Fruit fly (Drosophila melanogaster): ENCODE data around the gene CG17298.
A peak's percentile ranks its signal among the peaks of the same experiment; 100 is the strongest.

Gene CG17298

dm6 chr3R:21268873-21269272, 14.1 kb upstream of the CG17298 start, which contains the start of gene Rab1 (continued):
- peak; percentile 17 for TF ChIP-seq CG8290 (GFP tag; optimal IDR thresholded peaks at IDR 0.05)
- TF ChIP-seq CG8290 (tag; optimal IDR thresholded peaks at IDR 0.05) = peak in 1 of 2 experiments; percentile 71
- no peak for TF ChIP-seq pum (GFP tag; optimal IDR thresholded peaks at IDR 0.05)
- TF ChIP-seq insv (GFP tag; optimal IDR thresholded peaks at IDR 0.05) = peak in 1 of 2 experiments; percentile 1
- TF ChIP-seq vfl (GFP tag; optimal IDR thresholded peaks at IDR 0.05) = no peak
- TF ChIP-seq Tbp (GFP tag; optimal IDR thresholded peaks at IDR 0.05) = no peak
- TF ChIP-seq Gug (GFP tag; IDR thresholded peaks at IDR 0.05) = no peak
- TF ChIP-seq CG6254 (GFP tag; optimal IDR thresholded peaks at IDR 0.05) = no peak
- no peak for TF ChIP-seq Ravus (GFP tag; IDR thresholded peaks at IDR 0.05)
- peak; percentile 55 for TF ChIP-seq CG13624 (GFP tag; optimal IDR thresholded peaks at IDR 0.05)
- TF ChIP-seq CrebB (tag; optimal IDR thresholded peaks at IDR 0.05) = no peak
- TF ChIP-seq CG17612 (GFP tag; IDR thresholded peaks at IDR 0.05) = no peak
- no peak for TF ChIP-seq Taf1 (GFP tag; IDR thresholded peaks at IDR 0.05)
- no peak for TF ChIP-seq CG11560 (tag; IDR thresholded peaks at IDR 0.05)
- TF ChIP-seq her (GFP tag; optimal IDR thresholded peaks at IDR 0.05) = no peak
- TF ChIP-seq CG10267 (tag; optimal IDR thresholded peaks at IDR 0.05) = peak; percentile 92
- peak; percentile 29 for TF ChIP-seq CG17829 (tag; optimal IDR thresholded peaks at IDR 0.05)
- no peak for TF ChIP-seq Nf-YB (GFP tag; optimal IDR thresholded peaks at IDR 0.05)
- TF ChIP-seq tx (GFP tag; optimal IDR thresholded peaks at IDR 0.05) = peak; percentile 2
- no peak for TF ChIP-seq Max (GFP tag; optimal IDR thresholded peaks at IDR 0.05)
- TF ChIP-seq CG18262 (tag; optimal IDR thresholded peaks at IDR 0.05) = peak; percentile 4
- peak; percentile 13 for TF ChIP-seq Dp (GFP tag; optimal IDR thresholded peaks at IDR 0.05)
- TF ChIP-seq CG11456 (GFP tag; IDR thresholded peaks at IDR 0.05) = peak; percentile 73; the same call in 2 of the 3 replicates
- TF ChIP-seq CG6175 (GFP tag; IDR thresholded peaks at IDR 0.05) = no peak
- peak; percentile 55 for TF ChIP-seq bcd (GFP tag; optimal IDR thresholded peaks at IDR 0.05)
- no peak for TF ChIP-seq dan (GFP tag; IDR thresholded peaks at IDR 0.05)
- TF ChIP-seq CG1832 (GFP tag; optimal IDR thresholded peaks at IDR 0.05) = no peak
- no peak for TF ChIP-seq toy (GFP tag; IDR thresholded peaks at IDR 0.05)
- peak; percentile 39 for TF ChIP-seq pb (GFP tag; optimal IDR thresholded peaks at IDR 0.05)
- no peak for TF ChIP-seq Nf-YA (GFP tag; IDR thresholded peaks at IDR 0.05)
- TF ChIP-seq usp (GFP tag; optimal IDR thresholded peaks at IDR 0.05) = no peak
- TF ChIP-seq emc (GFP tag; optimal IDR thresholded peaks at IDR 0.05) = no peak
- TF ChIP-seq CG10209 (GFP tag; optimal IDR thresholded peaks at IDR 0.05) = peak; percentile 43
- no peak for TF ChIP-seq CG6683 (GFP tag; optimal IDR thresholded peaks at IDR 0.05)
- no peak for TF ChIP-seq chm (GFP tag; IDR thresholded peaks at IDR 0.05)
- no peak for TF ChIP-seq ssp (GFP tag; IDR thresholded peaks at IDR 0.05)
- peak; percentile 20 for TF ChIP-seq Fer3 (tag; optimal IDR thresholded peaks at IDR 0.05)
- TF ChIP-seq ind (GFP tag; optimal IDR thresholded peaks at IDR 0.05) = peak; percentile 22
- TF ChIP-seq trem (tag; optimal IDR thresholded peaks at IDR 0.05) = peak; percentile 97
- TF ChIP-seq jumu (GFP tag; optimal IDR thresholded peaks at IDR 0.05) = peak; percentile 36
- TF ChIP-seq CG17802 (tag; optimal IDR thresholded peaks at IDR 0.05) = no peak
- TF ChIP-seq Doc3 (GFP tag; IDR thresholded peaks at IDR 0.05; ENCODE audit: partially characterized antibody) = no peak
- TF ChIP-seq nerfin-1 (tag; optimal IDR thresholded peaks at IDR 0.05) = peak; percentile 7
- no peak for TF ChIP-seq vnd (GFP tag; IDR thresholded peaks at IDR 0.05; ENCODE audit: partially characterized antibody)
- no peak for TF ChIP-seq CG11247 (GFP tag; IDR thresholded peaks at IDR 0.05)
- TF ChIP-seq CG10274 (GFP tag; optimal IDR thresholded peaks at IDR 0.05) = no peak
- no peak for TF ChIP-seq esg (GFP tag; conservative IDR thresholded peaks at IDR 0.05)
- no peak for TF ChIP-seq Sox102F (GFP tag; optimal IDR thresholded peaks at IDR 0.05)
- no peak for TF ChIP-seq Awh (GFP tag; IDR thresholded peaks at IDR 0.05)
- TF ChIP-seq CG9876 (GFP tag; optimal IDR thresholded peaks at IDR 0.05) = peak; percentile 21
- peak; percentile 39 for TF ChIP-seq NC2β (GFP tag; optimal IDR thresholded peaks at IDR 0.05)
- TF ChIP-seq CG10565 (GFP tag; optimal IDR thresholded peaks at IDR 0.05) = no peak

Measured in whole organism, embryonic.